Worm (Caenorhabditis elegans) whole organism, L4/young adult: ENCODE results near the gene Y59E1A.4.

Experiments used
- W03F9.2 ChIP-seq: fragments of 150-350 bp; optimal IDR thresholded peaks from 2 replicates; lab custom pipeline; 2014; ENCODE audit warnings: missing biosample characterization, missing genetic modification characterization
- dao-5 ChIP-seq: sonication (generic microtip); optimal IDR thresholded peaks from 2 replicates; lab custom pipeline; 2016; ENCODE audit warnings: missing genotype, missing genetic modification characterization, moderate library complexity, missing compliant biosample characterization
- him-1 ChIP-seq: sonication (generic microtip); optimal IDR thresholded peaks from 2 replicates; lab custom pipeline; 2016; ENCODE audit warnings: missing genotype, missing genetic modification reagents, missing genetic modification characterization, missing compliant biosample characterization

ce11 chrX:1907009-1907408 is 32.8 kb downstream of the Y59E1A.4 start:
- no peak for TF ChIP-seq him-1 (tag; lab: Kevin White, UChicago)
- no peak for TF ChIP-seq dao-5 (tag; lab: Kevin White, UChicago)
- TF ChIP-seq W03F9.2 (tag; lab: Kevin White, UChicago), result no peak
